Fruit fly (Drosophila melanogaster) whole organism, adult: ENCODE measurements around the gene NdufA3.

Source experiments
- CG11617 ChIP-seq: fragments of 200-800 bp; sonication (Bioruptor generic); optimal IDR thresholded peaks from 2 replicates; lab custom pipeline; 2017; ENCODE audit warnings: mild to moderate bottlenecking, missing biosample characterization, missing genetic modification reagents, missing genetic modification characterization
- CG12768 ChIP-seq: fragments of 200-800 bp; sonication (Bioruptor generic); optimal IDR thresholded peaks from 2 replicates; lab custom pipeline; 2017; ENCODE audit warnings: missing biosample characterization, missing genetic modification characterization, mild to moderate bottlenecking, moderate library complexity, missing genetic modification reagents
- CG14711 ChIP-seq: fragments of 200-800 bp; sonication (Bioruptor generic); optimal IDR thresholded peaks from 2 replicates; lab custom pipeline; 2018; ENCODE audit warnings: missing biosample characterization, mild to moderate bottlenecking, missing genetic modification characterization, moderate library complexity
- CG1620 ChIP-seq: fragments of 200-800 bp; sonication (Bioruptor generic); optimal IDR thresholded peaks from 2 replicates; lab custom pipeline; 2016; ENCODE audit warnings: missing biosample characterization, missing genetic modification characterization
- CG33017 ChIP-seq: fragments of 200-800 bp; sonication (Bioruptor generic); optimal IDR thresholded peaks from 2 replicates; lab custom pipeline; 2018; ENCODE audit warnings: missing biosample characterization, mild to moderate bottlenecking, missing genetic modification characterization, moderate library complexity
- CG5204 ChIP-seq: fragments of 200-800 bp; sonication (Bioruptor generic); optimal IDR thresholded peaks from 2 replicates; lab custom pipeline; 2016; ENCODE audit warnings: missing biosample characterization, missing genetic modification characterization
- CG7045 ChIP-seq: fragments of 200-800 bp; sonication (Bioruptor generic); optimal IDR thresholded peaks from 2 replicates; lab custom pipeline; 2017; ENCODE audit warnings: missing biosample characterization, mild to moderate bottlenecking, missing genetic modification characterization
- CG7101 ChIP-seq: fragments of 200-800 bp; sonication (Bioruptor generic); optimal IDR thresholded peaks from 2 replicates; lab custom pipeline; 2018; ENCODE audit warnings: missing biosample characterization, mild to moderate bottlenecking, missing genetic modification characterization, moderate library complexity
- Clk ChIP-seq: fragments of 200-800 bp; sonication (Bioruptor generic); optimal IDR thresholded peaks from 2 replicates; lab custom pipeline; 2017; ENCODE audit warnings: missing biosample characterization, missing genetic modification characterization
- Crg-1 ChIP-seq: fragments of 200-800 bp; sonication (Bioruptor generic); optimal IDR thresholded peaks from 2 replicates; lab custom pipeline; 2016; ENCODE audit warnings: missing biosample characterization, missing genetic modification characterization
- Hr96 ChIP-seq: fragments of 200-800 bp; sonication (Bioruptor generic); optimal IDR thresholded peaks from 2 replicates; lab custom pipeline; 2016; ENCODE audit warnings: missing biosample characterization, missing genetic modification characterization
- Mnt ChIP-seq: fragments of 200-800 bp; sonication (Bioruptor generic); optimal IDR thresholded peaks from 2 replicates; lab custom pipeline; 2016; ENCODE audit warnings: missing biosample characterization, mild to moderate bottlenecking, missing genetic modification characterization
- bab1 ChIP-seq: fragments of 200-800 bp; sonication (Bioruptor generic); optimal IDR thresholded peaks from 3 replicates; lab custom pipeline; 2019; ENCODE audit warnings: missing biosample characterization, mild to moderate bottlenecking, missing genetic modification characterization, moderate library complexity
- cic ChIP-seq: fragments of 200-800 bp; sonication (Bioruptor generic); optimal IDR thresholded peaks from 2 replicates; lab custom pipeline; 2017; ENCODE audit warnings: missing biosample characterization, mild to moderate bottlenecking, missing genetic modification characterization, moderate library complexity
- cnc ChIP-seq, 2 experiments: fragments of >200 bp; optimal IDR thresholded peaks; 2 replicates each; lab custom pipeline; 2017
- kay ChIP-seq: fragments of 200-800 bp; sonication (Bioruptor generic); peaks from one replicate; lab custom pipeline; 2016; ENCODE audit warnings: missing biosample characterization, missing genetic modification characterization, borderline replicate concordance
- ovo ChIP-seq: fragments of 200-800 bp; sonication (Bioruptor generic); optimal IDR thresholded peaks from 2 replicates; lab custom pipeline; 2016; ENCODE audit warnings: missing biosample characterization, missing genetic modification characterization
- pad ChIP-seq: fragments of 200-800 bp; sonication (Bioruptor generic); optimal IDR thresholded peaks from 3 replicates; lab custom pipeline; 2017; ENCODE audit warnings: missing biosample characterization, missing genetic modification characterization, mild to moderate bottlenecking, moderate library complexity, missing genetic modification reagents
- tj ChIP-seq: fragments of 200-800 bp; sonication (Bioruptor generic); optimal IDR thresholded peaks from 3 replicates; lab custom pipeline; 2017; ENCODE audit warnings: missing biosample characterization, mild to moderate bottlenecking, missing genetic modification characterization, moderate library complexity
- toe ChIP-seq: fragments of 200-800 bp; sonication (Bioruptor generic); optimal IDR thresholded peaks from 2 replicates; lab custom pipeline; 2016; ENCODE audit warnings: missing biosample characterization, missing genetic modification characterization

NdufA3 gene

dm6 chrX:9155715-9156387 is 4.0 kb downstream of the NdufA3 start:
- peak; percentile 93 for TF ChIP-seq pad
- TF ChIP-seq cic (GFP tag; lab: Kevin White, UChicago): peak; percentile 58
- peak; percentile 89 for TF ChIP-seq tj (GFP tag; lab: Kevin White, UChicago)
- no peak for TF ChIP-seq CG11617 (GFP tag; lab: Kevin White, UChicago)
- peak; percentile 91 for TF ChIP-seq kay (GFP tag; lab: Kevin White, UChicago)
- TF ChIP-seq Mnt (GFP tag; lab: Kevin White, UChicago): peak; percentile 94
- peak; percentile 37 for TF ChIP-seq bab1 (GFP tag; lab: Kevin White, UChicago)
- TF ChIP-seq ovo (GFP tag; lab: Kevin White, UChicago): peak; percentile 76
- no peak for TF ChIP-seq CG7045 (GFP tag; lab: Kevin White, UChicago)
- no peak for TF ChIP-seq CG33017
- peak; percentile 7 for TF ChIP-seq CG7101

- TF ChIP-seq CG11617 (GFP tag; lab: Kevin White, UChicago) (no peak), CG12768 (GFP tag; lab: Kevin White, UChicago) (peak; percentile 55), bab1 (GFP tag; lab: Kevin White, UChicago) (no peak), CG33017 (peak; percentile 45), CG5204 (GFP tag; lab: Kevin White, UChicago) (no peak), CG7045 (GFP tag; lab: Kevin White, UChicago) (peak; percentile 65), CG14711 (peak; percentile 72), cic (GFP tag; lab: Kevin White, UChicago) (no peak), pad (no peak), kay (GFP tag; lab: Kevin White, UChicago) (peak; percentile 51), Clk (GFP tag; lab: Kevin White, UChicago) (peak; percentile 39), ovo (GFP tag; lab: Kevin White, UChicago) (no peak), cnc (optimal IDR thresholded peaks at IDR 0.05; lab: Kevin White, UChicago) (no peak), tj (GFP tag; lab: Kevin White, UChicago) (no peak), Hr96 (GFP tag; lab: Kevin White, UChicago) (no peak), Mnt (GFP tag; lab: Kevin White, UChicago) (no peak), CG1620 (GFP tag; lab: Kevin White, UChicago) (peak; percentile 33), Crg-1 (GFP tag; lab: Kevin White, UChicago) (no peak), CG7101 (peak; percentile 55), toe (GFP tag; lab: Kevin White, UChicago) (peak; percentile 39)
These were observed 4.7 kb downstream of the NdufA3 start for dm6 chrX:9155134-9155533.

- TF ChIP-seq tj (GFP tag; lab: Kevin White, UChicago): peak; percentile 95
- no peak for TF ChIP-seq CG12768 (GFP tag; lab: Kevin White, UChicago)
- peak; percentile 85 for TF ChIP-seq ovo (GFP tag; lab: Kevin White, UChicago)
- peak; percentile 62 for TF ChIP-seq cic (GFP tag; lab: Kevin White, UChicago)
- peak; percentile 65 for TF ChIP-seq pad
- peak; percentile 50 for TF ChIP-seq CG14711
- TF ChIP-seq CG33017: no peak
- no peak for TF ChIP-seq CG5204 (GFP tag; lab: Kevin White, UChicago)
- no peak for TF ChIP-seq toe (GFP tag; lab: Kevin White, UChicago)
- TF ChIP-seq kay (GFP tag; lab: Kevin White, UChicago): peak; percentile 66
- peak; percentile 52 for TF ChIP-seq Crg-1 (GFP tag; lab: Kevin White, UChicago)
- TF ChIP-seq bab1 (GFP tag; lab: Kevin White, UChicago): peak; percentile 58
- TF ChIP-seq CG1620 (GFP tag; lab: Kevin White, UChicago): peak; percentile 48
- TF ChIP-seq CG7045 (GFP tag; lab: Kevin White, UChicago): no peak
- no peak for TF ChIP-seq Clk (GFP tag; lab: Kevin White, UChicago)
- TF ChIP-seq CG7101: peak; percentile 38
- no peak for TF ChIP-seq cnc (optimal IDR thresholded peaks at IDR 0.05; lab: Kevin White, UChicago)
- peak; percentile 53 for TF ChIP-seq Mnt (GFP tag; lab: Kevin White, UChicago)
- no peak for TF ChIP-seq Hr96 (GFP tag; lab: Kevin White, UChicago)
- peak; percentile 61 for TF ChIP-seq CG11617 (GFP tag; lab: Kevin White, UChicago)
These were observed 7.7 kb downstream of the NdufA3 start for dm6 chrX:9152127-9152598.

dm6 chrX:9148989-9149522 is 10.8 kb downstream of the NdufA3 start, which contains the start of the genes fh and Bap111:
TSS of gene fh (minus strand) at chrX:9149071.
TSS of gene Bap111 (plus strand) at chrX:9149309.
- TF ChIP-seq CG7101 (no peak), CG12768 (GFP tag; lab: Kevin White, UChicago) (no peak), bab1 (GFP tag; lab: Kevin White, UChicago) (peak; percentile 58), CG14711 (peak; percentile 45)

- TF ChIP-seq bab1 (GFP tag; lab: Kevin White, UChicago): peak; percentile 42
- no peak for TF ChIP-seq Hr96 (GFP tag; lab: Kevin White, UChicago)
- TF ChIP-seq CG7101: peak; percentile 2
- TF ChIP-seq ovo (GFP tag; lab: Kevin White, UChicago): no peak
These were observed 17.5 kb downstream of the NdufA3 start, which contains the start of gene CG7065 for dm6 chrX:9142224-9142802. TSS of gene CG7065 (plus strand) at chrX:9142493.
